Worm (Caenorhabditis elegans) whole organism, L3 larva: ENCODE measurements around the gene svh-5.
A peak's percentile ranks its signal among the peaks of the same experiment; 100 is the strongest.

Experiments
- R02D3.7 ChIP-seq: fragments of 150-350 bp; optimal IDR thresholded peaks from 2 replicates; lab custom pipeline; 2014; ENCODE audit warnings: missing biosample characterization, missing genetic modification characterization
- ceh-16 ChIP-seq: sonication (generic microtip); optimal IDR thresholded peaks from 2 replicates; lab custom pipeline; 2017; ENCODE audit warnings: missing biosample characterization, missing genetic modification characterization
- ceh-82 ChIP-seq: fragments of 150-350 bp; optimal IDR thresholded peaks from 2 replicates; lab custom pipeline; 2014; ENCODE audit warnings: missing biosample characterization, missing genetic modification characterization
- daf-12 ChIP-seq: fragments of 150-350 bp; optimal IDR thresholded peaks from 2 replicates; lab custom pipeline; 2014; ENCODE audit warnings: missing biosample characterization, missing genetic modification reagents, missing genetic modification characterization
- egl-27 ChIP-seq: sonication (generic microtip); optimal IDR thresholded peaks from 4 replicates; lab custom pipeline; 2017; ENCODE audit warnings: missing biosample characterization, missing genetic modification reagents, missing genetic modification characterization
- egl-5 ChIP-seq: fragments of 150-350 bp; optimal IDR thresholded peaks from 2 replicates; lab custom pipeline; 2017; ENCODE audit warnings: missing biosample characterization, missing genetic modification reagents, missing genetic modification characterization, inconsistent platforms
- elt-1 ChIP-seq: fragments of 150-350 bp; optimal IDR thresholded peaks from 2 replicates; lab custom pipeline; 2014; ENCODE audit warnings: missing biosample characterization, missing genetic modification characterization
- elt-2 ChIP-seq: sonication (generic microtip); optimal IDR thresholded peaks from 2 replicates; lab custom pipeline; 2016; ENCODE audit warnings: missing genetic modification reagents, mild to moderate bottlenecking, missing genetic modification characterization, missing compliant biosample characterization
- elt-3 ChIP-seq, 3 experiments: fragments of 150-350 bp in 1 of 3; sonication (generic microtip) in 2 of 3; optimal IDR thresholded peaks; 2 replicates in 2 of 3; 4 replicates in 1 of 3; lab custom pipeline; 2014 to 2017; ENCODE audit warnings: missing biosample characterization in 3 of 3, missing genetic modification characterization in 3 of 3
- eor-1 ChIP-seq, 2 experiments: fragments of 150-350 bp; optimal IDR thresholded peaks; 2 replicates each; lab custom pipeline; 2014 to 2018; ENCODE audit warnings: missing biosample characterization in 2 of 2, missing genetic modification characterization in 2 of 2
- fkh-10 ChIP-seq: sonication (generic microtip); optimal IDR thresholded peaks from 2 replicates; lab custom pipeline; 2017; ENCODE audit warnings: missing biosample characterization, missing genetic modification reagents, missing genetic modification characterization
- fkh-2 ChIP-seq: fragments of 150-350 bp; optimal IDR thresholded peaks from 2 replicates; lab custom pipeline; 2014; ENCODE audit warnings: missing biosample characterization, missing genetic modification reagents, missing genetic modification characterization
- fos-1 ChIP-seq: fragments of 150-350 bp; optimal IDR thresholded peaks from 2 replicates; lab custom pipeline; 2014; ENCODE audit warnings: missing biosample characterization, missing genetic modification characterization
- jun-1 ChIP-seq: fragments of 150-350 bp; optimal IDR thresholded peaks from 2 replicates; lab custom pipeline; 2014; ENCODE audit warnings: missing biosample characterization, missing genetic modification reagents, missing genetic modification characterization
- lin-15B ChIP-seq: fragments of 150-350 bp; optimal IDR thresholded peaks from 2 replicates; lab custom pipeline; 2014; ENCODE audit warnings: missing biosample characterization, missing genetic modification characterization
- lin-39 ChIP-seq: fragments of 150-350 bp; optimal IDR thresholded peaks from 2 replicates; lab custom pipeline; 2018; ENCODE audit warnings: missing biosample characterization, missing genetic modification reagents, missing genetic modification characterization
- lsy-12 ChIP-seq: sonication (generic microtip); optimal IDR thresholded peaks from 2 replicates; lab custom pipeline; 2016; ENCODE audit warnings: mild to moderate bottlenecking, missing genetic modification characterization, missing compliant biosample characterization
- mdl-1 ChIP-seq: fragments of 150-350 bp; optimal IDR thresholded peaks from 2 replicates; lab custom pipeline; 2014; ENCODE audit warnings: missing biosample characterization, missing genetic modification characterization
- mml-1 ChIP-seq: fragments of 150-350 bp; sonication (generic microtip); optimal IDR thresholded peaks from 3 replicates; lab custom pipeline; 2014; ENCODE audit warnings: missing biosample characterization, missing genetic modification characterization
- nfya-1 ChIP-seq: sonication (generic microtip); optimal IDR thresholded peaks from 2 replicates; lab custom pipeline; 2017; ENCODE audit warnings: missing genetic modification characterization, mild to moderate bottlenecking, missing compliant biosample characterization, antibody characterized with exemption, moderate library complexity; ENCODE audit not compliant: insufficient read depth
- nhr-11 ChIP-seq: fragments of 150-350 bp; optimal IDR thresholded peaks from 2 replicates; lab custom pipeline; 2014; ENCODE audit warnings: missing biosample characterization, missing genetic modification characterization
- nhr-12 ChIP-seq: fragments of 150-350 bp; optimal IDR thresholded peaks from 2 replicates; lab custom pipeline; 2014; ENCODE audit warnings: missing biosample characterization, missing genetic modification characterization
- nhr-23 ChIP-seq: fragments of 150-350 bp; optimal IDR thresholded peaks from 2 replicates; lab custom pipeline; 2014; ENCODE audit warnings: missing biosample characterization, missing genetic modification reagents, missing genetic modification characterization
- nhr-25 ChIP-seq: sonication (generic microtip); optimal IDR thresholded peaks from 2 replicates; lab custom pipeline; 2017; ENCODE audit warnings: missing biosample characterization, missing genetic modification characterization
- nhr-28 ChIP-seq: fragments of 150-350 bp; optimal IDR thresholded peaks from 2 replicates; lab custom pipeline; 2014; ENCODE audit warnings: missing biosample characterization, missing genetic modification characterization
- nhr-43 ChIP-seq: sonication (generic microtip); optimal IDR thresholded peaks from 2 replicates; lab custom pipeline; 2016; ENCODE audit warnings: mild to moderate bottlenecking, missing genetic modification characterization, missing compliant biosample characterization; ENCODE audit not compliant: poor library complexity, severe bottlenecking
- nhr-67 ChIP-seq: fragments of 150-350 bp; optimal IDR thresholded peaks from 2 replicates; lab custom pipeline; 2014; ENCODE audit warnings: missing biosample characterization, missing genetic modification characterization
- nhr-77 ChIP-seq: fragments of 150-350 bp; optimal IDR thresholded peaks from 2 replicates; lab custom pipeline; 2014; ENCODE audit warnings: missing biosample characterization, missing genetic modification characterization
- pha-4 ChIP-seq: fragments of 150-350 bp; optimal IDR thresholded peaks from 2 replicates; lab custom pipeline; 2014; ENCODE audit warnings: missing biosample characterization, missing genetic modification reagents, missing genetic modification characterization
- pqm-1 ChIP-seq: fragments of 150-350 bp; optimal IDR thresholded peaks from 2 replicates; lab custom pipeline; 2017; ENCODE audit warnings: missing biosample characterization, missing genetic modification characterization, inconsistent platforms
- sea-2 ChIP-seq: fragments of 150-350 bp; sonication (generic microtip); optimal IDR thresholded peaks from 4 replicates; lab custom pipeline; 2014; ENCODE audit warnings: missing biosample characterization, missing genetic modification reagents, missing genetic modification characterization
- snpc-4 ChIP-seq: fragments of 150-350 bp; optimal IDR thresholded peaks from 2 replicates; lab custom pipeline; 2014; ENCODE audit warnings: missing biosample characterization, missing genetic modification characterization
- tbx-2 ChIP-seq: sonication (generic microtip); optimal IDR thresholded peaks from 2 replicates; lab custom pipeline; 2016; ENCODE audit warnings: mild to moderate bottlenecking, missing genetic modification characterization, missing compliant biosample characterization
- unc-39 ChIP-seq: sonication (generic microtip); optimal IDR thresholded peaks from 4 replicates; lab custom pipeline; 2017; ENCODE audit warnings: missing biosample characterization, missing genetic modification characterization
- zag-1 ChIP-seq: fragments of 150-350 bp; optimal IDR thresholded peaks from 2 replicates; lab custom pipeline; 2014; ENCODE audit warnings: missing biosample characterization, missing genetic modification characterization
- ztf-11 ChIP-seq: fragments of 150-350 bp; optimal IDR thresholded peaks from 2 replicates; lab custom pipeline; 2014; ENCODE audit warnings: missing biosample characterization, missing genetic modification characterization
- ztf-4 ChIP-seq: fragments of 150-350 bp; optimal IDR thresholded peaks from 2 replicates; lab custom pipeline; 2014; ENCODE audit warnings: missing biosample characterization, missing genetic modification characterization

The svh-5 gene

DNA sequence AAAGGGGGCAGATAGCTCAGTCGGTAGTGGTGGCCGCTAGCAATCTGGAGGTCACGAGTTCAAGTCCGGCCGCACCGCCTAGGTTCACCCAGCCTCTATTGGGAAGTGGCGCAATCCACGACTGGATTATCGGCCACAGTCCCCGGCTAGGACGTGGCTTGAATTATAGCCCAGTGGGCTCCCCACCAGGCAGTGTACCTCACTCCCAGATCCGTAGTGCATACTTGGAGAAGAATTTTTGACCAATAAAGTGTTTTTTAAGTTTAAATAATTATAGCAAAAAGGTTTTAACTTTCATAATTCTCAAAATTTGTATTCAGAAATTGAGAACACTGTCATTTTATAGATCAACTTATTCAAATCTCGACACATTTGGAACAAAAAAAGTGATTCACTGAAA is 7.8 kb upstream of the svh-5 start:
- TF ChIP-seq fos-1 (tag; lab: Kevin White, UChicago) (no peak), sea-2 (GFP tag; lab: Kevin White, UChicago) (no peak)

DNA sequence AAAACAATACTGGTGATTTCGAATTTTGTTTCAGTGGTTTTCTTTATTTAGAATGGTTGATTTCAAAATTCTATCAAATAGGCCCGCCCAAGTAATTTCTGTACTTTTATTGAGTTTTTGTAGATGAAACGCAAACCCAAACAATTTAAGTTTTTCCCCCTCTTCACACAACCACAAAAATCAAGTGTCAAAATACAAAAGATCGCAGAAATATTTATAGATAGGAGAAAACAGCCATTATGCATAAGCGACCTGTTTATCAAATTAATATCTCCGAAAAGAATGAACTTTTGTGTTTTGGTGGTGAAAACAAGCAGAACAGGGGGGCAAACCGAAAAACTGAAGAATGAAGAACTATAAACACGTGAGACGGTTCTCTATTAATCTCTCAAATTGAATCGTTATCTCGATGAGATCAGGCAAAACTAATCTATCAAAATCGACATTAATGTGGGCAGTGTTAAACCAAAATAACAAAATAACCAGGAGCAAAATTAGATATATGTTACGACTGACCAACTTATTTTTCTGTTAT is 6.5 kb upstream of the svh-5 start:
- TF ChIP-seq nhr-23 (peak; percentile 28), elt-1 (tag; lab: Kevin White, UChicago) (peak; percentile 50), nhr-67 (tag; lab: Kevin White, UChicago) (no peak), nhr-43 (peak; percentile 41)

DNA sequence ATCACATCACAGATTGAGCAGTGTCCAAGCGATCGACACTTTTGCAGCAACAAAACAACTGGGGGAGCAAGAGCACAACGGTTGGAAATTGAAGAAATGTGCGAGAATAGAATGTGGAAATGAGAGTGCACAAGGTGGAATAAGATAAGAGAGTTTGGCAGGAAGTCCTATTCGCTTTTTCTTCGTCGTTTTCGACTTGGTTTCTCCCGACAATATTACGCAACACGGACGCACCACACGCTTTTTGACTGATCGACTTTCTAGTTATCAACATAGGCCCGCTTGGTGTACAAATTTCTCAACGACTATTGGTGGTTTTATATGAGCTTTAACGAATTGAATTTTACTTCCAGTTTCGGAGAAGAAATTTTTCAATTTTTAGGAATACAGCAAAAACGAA is 5.3 kb upstream of the svh-5 start:
- TF ChIP-seq nhr-67 (tag; lab: Kevin White, UChicago) = no peak
- no peak for TF ChIP-seq daf-12 (tag; lab: Kevin White, UChicago)
- TF ChIP-seq nhr-12 (tag; lab: Kevin White, UChicago) = no peak
- no peak for TF ChIP-seq ceh-16 (tag; lab: Kevin White, UChicago)
- no peak for TF ChIP-seq tbx-2 (tag; lab: Kevin White, UChicago)
- no peak for TF ChIP-seq fos-1 (tag; lab: Kevin White, UChicago)
- no peak for TF ChIP-seq ceh-82 (tag; lab: Kevin White, UChicago)
- peak; percentile 6 for TF ChIP-seq nfya-1 (tag; lab: Kevin White, UChicago)
- peak; percentile 46 for TF ChIP-seq elt-2 (tag; lab: Kevin White, UChicago)
- TF ChIP-seq nhr-77 (tag; lab: Kevin White, UChicago) = no peak
- no peak for TF ChIP-seq lin-15B (tag; lab: Kevin White, UChicago)
- no peak for TF ChIP-seq nhr-11
- no peak for TF ChIP-seq egl-27 (tag; lab: Kevin White, UChicago)
- no peak for TF ChIP-seq egl-5 (tag; lab: Kevin White, UChicago)
- TF ChIP-seq jun-1 (tag; lab: Kevin White, UChicago) = no peak
- TF ChIP-seq zag-1 (tag; lab: Kevin White, UChicago) = no peak
- TF ChIP-seq pqm-1 = peak; percentile 33
- TF ChIP-seq nhr-43 = no peak
- TF ChIP-seq lsy-12 (tag; lab: Kevin White, UChicago) = no peak
- TF ChIP-seq fkh-10 (GFP tag; lab: Kevin White, UChicago) = no peak
- TF ChIP-seq mdl-1 (tag; lab: Kevin White, UChicago) = no peak
- no peak for TF ChIP-seq elt-3 (tag; optimal IDR thresholded peaks at IDR 0.05; lab: Kevin White, UChicago)
- TF ChIP-seq sea-2 (GFP tag; lab: Kevin White, UChicago) = no peak
- TF ChIP-seq snpc-4 (tag; lab: Kevin White, UChicago) = no peak
- TF ChIP-seq nhr-28 (tag; lab: Kevin White, UChicago) = no peak
- no peak for TF ChIP-seq ztf-4
- TF ChIP-seq mml-1 = no peak
- no peak for TF ChIP-seq nhr-25 (tag; lab: Kevin White, UChicago)
- no peak for TF ChIP-seq pha-4 (tag; lab: Kevin White, UChicago)
- TF ChIP-seq lin-39 (tag; lab: Kevin White, UChicago) = peak; percentile 43
- no peak for TF ChIP-seq R02D3.7
- no peak for TF ChIP-seq eor-1 (tag; optimal IDR thresholded peaks at IDR 0.05; lab: Kevin White, UChicago)
- no peak for TF ChIP-seq fkh-2 (tag; lab: Kevin White, UChicago)
- TF ChIP-seq ztf-11 (tag; lab: Kevin White, UChicago) = no peak
- no peak for TF ChIP-seq unc-39 (tag; lab: Kevin White, UChicago)

DNA sequence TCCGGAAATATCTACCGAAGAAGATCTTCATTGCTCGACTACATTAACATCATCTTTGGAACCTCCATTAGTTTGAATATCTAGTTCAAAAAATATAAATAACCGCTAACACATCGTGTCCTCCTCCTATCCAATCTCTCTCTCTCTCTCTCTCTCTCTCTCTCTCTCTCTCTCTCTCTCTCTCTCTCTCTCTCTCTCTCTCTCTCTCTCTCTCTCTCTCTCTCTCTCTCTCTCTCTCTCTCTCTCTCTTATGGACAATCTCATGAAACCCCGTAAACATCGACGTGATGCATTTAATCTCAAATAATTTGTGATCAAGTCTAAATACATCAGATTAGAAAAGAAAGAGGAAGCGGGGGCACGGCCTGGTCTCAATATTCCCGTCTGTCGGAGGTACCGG is 4.6 kb upstream of the svh-5 start:
- TF ChIP-seq nfya-1 (tag; lab: Kevin White, UChicago) = peak; percentile 21
- TF ChIP-seq nhr-11 = no peak
- TF ChIP-seq nhr-23 = peak; percentile 33
- TF ChIP-seq nhr-25 (tag; lab: Kevin White, UChicago) = peak; percentile 9
